Fruit fly (Drosophila melanogaster): ENCODE results near the gene for.

- TF ChIP-seq EcR (GFP tag; optimal IDR thresholded peaks at IDR 0.05) (no peak), CG8478 (optimal IDR thresholded peaks at IDR 0.05) (no peak)
These were observed 24.6 kb upstream of the for start for dm6 chr2L:3681338-3681737.

Data from whole organism.